Fruit fly (Drosophila melanogaster): ENCODE data around the gene CG7542.
A peak's percentile ranks its signal among the peaks of the same experiment; 100 is the strongest.

CG7542 gene

DNA sequence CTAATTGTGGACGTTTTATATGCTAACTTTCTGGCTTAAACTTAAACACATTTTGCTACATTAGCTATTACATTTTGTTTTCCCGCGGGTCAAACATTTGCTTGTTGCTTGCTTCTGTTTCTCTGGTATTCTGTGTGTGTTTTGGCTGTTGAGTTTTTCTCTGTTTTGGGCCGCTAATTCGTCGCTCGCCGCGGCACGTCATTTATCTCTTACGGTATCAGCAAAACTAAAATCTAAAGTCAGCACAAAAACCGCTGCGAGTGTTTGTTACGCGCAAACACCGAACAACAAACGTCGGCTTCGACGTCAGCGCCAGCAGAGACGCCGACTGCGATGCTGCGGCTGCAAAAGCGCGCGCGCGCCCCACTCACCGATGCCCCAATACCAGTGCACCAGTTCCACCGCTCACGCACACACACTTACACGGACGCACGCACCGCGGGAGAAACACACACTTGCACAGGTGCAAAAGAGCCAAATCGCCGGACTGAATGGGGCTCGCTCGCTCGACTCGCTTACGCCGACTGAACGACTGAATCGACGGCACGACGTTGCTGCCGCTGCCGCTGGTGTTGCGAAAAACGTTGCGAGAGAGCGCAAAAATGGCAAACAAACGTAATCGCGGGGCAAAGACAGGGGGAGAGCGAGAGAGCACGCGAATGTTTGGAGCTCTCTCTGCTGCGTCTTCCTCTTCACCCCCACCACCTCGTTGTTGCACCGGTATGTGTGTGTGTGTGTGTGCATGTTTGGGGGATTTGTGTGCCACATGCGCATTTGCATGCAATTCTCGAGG lies 26.7 kb downstream of the CG7542 start (continued):
- no peak for TF ChIP-seq CG4282 (GFP tag; optimal IDR thresholded peaks at IDR 0.05)
- no peak for TF ChIP-seq CG6689 (GFP tag; IDR thresholded peaks at IDR 0.05)
- TF ChIP-seq lbe (GFP tag; optimal IDR thresholded peaks at IDR 0.05), result peak; percentile 50
- TF ChIP-seq CG30020 (tag; optimal IDR thresholded peaks at IDR 0.05), result no peak
- no peak for TF ChIP-seq nom (GFP tag; optimal IDR thresholded peaks at IDR 0.05)
- peak; percentile 71 for TF ChIP-seq ftz-f1 (GFP tag; optimal IDR thresholded peaks at IDR 0.05)
- TF ChIP-seq pfk (GFP tag; optimal IDR thresholded peaks at IDR 0.05), result no peak
- TF ChIP-seq danr (GFP tag; IDR thresholded peaks at IDR 0.05), result no peak
- no peak for TF ChIP-seq dmrt11E (tag; optimal IDR thresholded peaks at IDR 0.05)
- TF ChIP-seq grn (GFP tag; optimal IDR thresholded peaks at IDR 0.05), result no peak
- TF ChIP-seq CG12769 (tag; optimal IDR thresholded peaks at IDR 0.05), result peak; percentile 25
- TF ChIP-seq Poxn (GFP tag; IDR thresholded peaks at IDR 0.05), result no peak
- no peak for TF ChIP-seq Hr3 (GFP tag; optimal IDR thresholded peaks at IDR 0.05)
- peak; percentile 89 for TF ChIP-seq CG6175 (GFP tag; IDR thresholded peaks at IDR 0.05)
- no peak for TF ChIP-seq CG9876 (GFP tag; optimal IDR thresholded peaks at IDR 0.05)
- TF ChIP-seq exex (tag; optimal IDR thresholded peaks at IDR 0.05), result no peak
- no peak for TF ChIP-seq slou (GFP tag; optimal IDR thresholded peaks at IDR 0.05)
- TF ChIP-seq MTF-1 (GFP tag; optimal IDR thresholded peaks at IDR 0.05; ENCODE audit: borderline replicate concordance), result no peak
- no peak for TF ChIP-seq CHES-1-like (GFP tag; optimal IDR thresholded peaks at IDR 0.05)
- no peak for TF ChIP-seq Hr39 (optimal IDR thresholded peaks at IDR 0.05)
- TF ChIP-seq sna (GFP tag; IDR thresholded peaks at IDR 0.05; ENCODE audit: partially characterized antibody), result peak; percentile 61; the same call in 1 of the 2 replicates
- TF ChIP-seq salm (tag; optimal IDR thresholded peaks at IDR 0.05), result no peak
- no peak for TF ChIP-seq Optix (GFP tag; IDR thresholded peaks at IDR 0.05)
- peak; percentile 97 for TF ChIP-seq Adf1 (GFP tag; IDR thresholded peaks at IDR 0.05)
- TF ChIP-seq Mes4 (GFP tag; optimal IDR thresholded peaks at IDR 0.05), result no peak
- TF ChIP-seq Drgx (GFP tag; IDR thresholded peaks at IDR 0.05), result peak; percentile 50
- TF ChIP-seq Dll (GFP tag; IDR thresholded peaks at IDR 0.05; ENCODE audit: partially characterized antibody), result peak; percentile 37; the same call in 1 of the 4 replicates
- peak; percentile 11; the same call in 1 of the 3 replicates for TF ChIP-seq HLH4C (GFP tag; IDR thresholded peaks at IDR 0.05; ENCODE audit: partially characterized antibody)
- TF ChIP-seq CG16779 (GFP tag; IDR thresholded peaks at IDR 0.05), result no peak
- TF ChIP-seq ranshi (GFP tag; IDR thresholded peaks at IDR 0.05), result 0 out of 2 replicates have a peak, but pooled peaks have one; percentile 13
- TF ChIP-seq MBD-R2 (GFP tag; IDR thresholded peaks at IDR 0.05), result no peak
- TF ChIP-seq Scr (GFP tag; IDR thresholded peaks at IDR 0.05; ENCODE audit: partially characterized antibody), result peak; percentile 12; the same call in 1 of the 2 replicates
- TF ChIP-seq CG2678 (tag; optimal IDR thresholded peaks at IDR 0.05), result no peak
- no peak; the same call in 1 of the 2 replicates for TF ChIP-seq E2f2 (GFP tag; IDR thresholded peaks at IDR 0.05)
- no peak for TF ChIP-seq CG10431 (GFP tag; optimal IDR thresholded peaks at IDR 0.05)
- TF ChIP-seq CG2129 (GFP tag; IDR thresholded peaks at IDR 0.05; ENCODE audit: partially characterized antibody), result no peak
- TF ChIP-seq HLH3B (GFP tag; IDR thresholded peaks at IDR 0.05), result 0 out of 2 replicates have a peak, but pooled peaks have one; percentile 6
- TF ChIP-seq row (GFP tag; IDR thresholded peaks at IDR 0.05), result no peak
- no peak for TF ChIP-seq ind (GFP tag; optimal IDR thresholded peaks at IDR 0.05)
- TF ChIP-seq sd (tag; optimal IDR thresholded peaks at IDR 0.05), result peak; percentile 23
- TF ChIP-seq Eip74EF (GFP tag; optimal IDR thresholded peaks at IDR 0.05), result peak in 1 of 2 experiments; percentile 77
- TF ChIP-seq Sry-β (GFP tag; optimal IDR thresholded peaks at IDR 0.05), result no peak
- no peak for TF ChIP-seq Nf-YC (tag; optimal IDR thresholded peaks at IDR 0.05)
- no peak for TF ChIP-seq Dref (GFP tag; IDR thresholded peaks at IDR 0.05)
- no peak for TF ChIP-seq peb (GFP tag; IDR thresholded peaks at IDR 0.05)
- peak; percentile 64; the same call in 1 of the 2 replicates for TF ChIP-seq crol (GFP tag; IDR thresholded peaks at IDR 0.05)
- TF ChIP-seq CG13287 (GFP tag; IDR thresholded peaks at IDR 0.05; ENCODE audit: partially characterized antibody), result peak; percentile 47; the same call in 1 of the 2 replicates
- no peak for TF ChIP-seq sr (GFP tag; IDR thresholded peaks at IDR 0.05)
- TF ChIP-seq Side (GFP tag; optimal IDR thresholded peaks at IDR 0.05), result no peak

All from whole organism, embryonic.